Fruit fly (Drosophila melanogaster): ENCODE data around the gene escl.
A peak's percentile ranks its signal among the peaks of the same experiment; 100 is the strongest.

The escl gene

DNA sequence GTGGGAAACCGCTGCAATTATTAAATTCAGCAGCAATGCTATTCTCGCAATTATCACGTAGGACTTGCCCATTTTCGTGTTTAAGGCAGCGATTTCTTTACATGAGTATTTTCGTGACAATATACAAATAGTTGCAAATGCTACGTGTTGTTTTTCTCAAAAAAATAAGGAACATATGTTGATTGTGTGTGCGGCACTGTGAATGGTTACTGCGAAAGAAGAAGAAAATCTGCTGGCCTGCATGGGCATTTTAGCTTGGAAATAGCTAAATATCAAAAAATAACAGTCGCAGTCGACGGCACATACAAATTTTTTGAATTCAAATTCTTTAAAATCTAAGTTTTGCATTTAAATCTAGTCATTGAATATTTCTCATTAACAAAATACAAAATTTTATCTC is 49.8 kb downstream of the escl start, which contains the start of gene CG6766 (continued):
- no peak for TF ChIP-seq gsb (GFP tag; IDR thresholded peaks at IDR 0.05)
- peak; percentile 27 for TF ChIP-seq gfzf (GFP tag; optimal IDR thresholded peaks at IDR 0.05)
- no peak for TF ChIP-seq CG10274 (GFP tag; optimal IDR thresholded peaks at IDR 0.05)
- peak; percentile 91 for TF ChIP-seq Sry-β (GFP tag; optimal IDR thresholded peaks at IDR 0.05)
- TF ChIP-seq Ada2b (GFP tag; IDR thresholded peaks at IDR 0.05), result no peak
- TF ChIP-seq pzg (GFP tag; optimal IDR thresholded peaks at IDR 0.05), result peak; percentile 68
- TF ChIP-seq fru (optimal IDR thresholded peaks at IDR 0.05), result no peak
- no peak for TF ChIP-seq CG6175 (GFP tag; IDR thresholded peaks at IDR 0.05)
- no peak for TF ChIP-seq tgo (GFP tag; IDR thresholded peaks at IDR 0.05)
- no peak for TF ChIP-seq unpg (GFP tag; optimal IDR thresholded peaks at IDR 0.05)
- no peak for TF ChIP-seq rib (GFP tag; IDR thresholded peaks at IDR 0.05)
- no peak for TF ChIP-seq schlank (tag; optimal IDR thresholded peaks at IDR 0.05)
- no peak for TF ChIP-seq stc (GFP tag; IDR thresholded peaks at IDR 0.05)
- peak; percentile 60 for TF ChIP-seq MESR4 (GFP tag; optimal IDR thresholded peaks at IDR 0.05)
- no peak for TF ChIP-seq CG14014 (GFP tag; IDR thresholded peaks at IDR 0.05)
- peak; percentile 52 for TF ChIP-seq nmo (GFP tag; optimal IDR thresholded peaks at IDR 0.05)
- TF ChIP-seq CG13287 (GFP tag; IDR thresholded peaks at IDR 0.05; ENCODE audit: partially characterized antibody), result peak; percentile 48; the same call in 1 of the 2 replicates
- TF ChIP-seq lov (optimal IDR thresholded peaks at IDR 0.05), result no peak
- TF ChIP-seq lov (GFP tag; IDR thresholded peaks at IDR 0.05), result no peak
- no peak for TF ChIP-seq CG10543 (GFP tag; optimal IDR thresholded peaks at IDR 0.05)
- TF ChIP-seq Dref (GFP tag; IDR thresholded peaks at IDR 0.05), result peak; percentile 58
- TF ChIP-seq mld (GFP tag; IDR thresholded peaks at IDR 0.05; ENCODE audit: partially characterized antibody), result no peak
- no peak for TF ChIP-seq CG13894 (tag; optimal IDR thresholded peaks at IDR 0.05)
- TF ChIP-seq twi (tag; optimal IDR thresholded peaks at IDR 0.05), result peak; percentile 77
- TF ChIP-seq Lpt (GFP tag; optimal IDR thresholded peaks at IDR 0.05), result no peak
- TF ChIP-seq CG12744 (GFP tag; optimal IDR thresholded peaks at IDR 0.05), result no peak
- no peak for TF ChIP-seq sr (GFP tag; IDR thresholded peaks at IDR 0.05)
- TF ChIP-seq peb (GFP tag; IDR thresholded peaks at IDR 0.05), result no peak
- no peak for TF ChIP-seq bsh (GFP tag; optimal IDR thresholded peaks at IDR 0.05)
- TF ChIP-seq CG12391 (tag; optimal IDR thresholded peaks at IDR 0.05), result no peak
- no peak for TF ChIP-seq CG43689 (GFP tag; IDR thresholded peaks at IDR 0.05)
- TF ChIP-seq Med (GFP tag), result peak; percentile 48
- no peak for TF ChIP-seq vnd (GFP tag; IDR thresholded peaks at IDR 0.05; ENCODE audit: partially characterized antibody)
- no peak for TF ChIP-seq sna (GFP tag; IDR thresholded peaks at IDR 0.05; ENCODE audit: partially characterized antibody)
- TF ChIP-seq psq (GFP tag; optimal IDR thresholded peaks at IDR 0.05), result no peak
- TF ChIP-seq disco-r (GFP tag; optimal IDR thresholded peaks at IDR 0.05), result no peak
- TF ChIP-seq CG1024 (GFP tag; IDR thresholded peaks at IDR 0.05), result no peak
- TF ChIP-seq BtbVII (GFP tag; optimal IDR thresholded peaks at IDR 0.05), result no peak
- TF ChIP-seq gcm (GFP tag; optimal IDR thresholded peaks at IDR 0.05), result no peak
- TF ChIP-seq HmgD (GFP tag; optimal IDR thresholded peaks at IDR 0.05), result peak; percentile 28
- TF ChIP-seq dan (GFP tag; IDR thresholded peaks at IDR 0.05), result no peak
- no peak for TF ChIP-seq zen2 (GFP tag; IDR thresholded peaks at IDR 0.05; ENCODE audit: partially characterized antibody)
- TF ChIP-seq YL-1 (GFP tag; optimal IDR thresholded peaks at IDR 0.05), result peak; percentile 57
- no peak for TF ChIP-seq Stat92E (GFP tag; optimal IDR thresholded peaks at IDR 0.05)
- no peak for TF ChIP-seq jigr1 (GFP tag; IDR thresholded peaks at IDR 0.05)
- TF ChIP-seq Atf3 (GFP tag; optimal IDR thresholded peaks at IDR 0.05), result no peak
- peak; percentile 52 for TF ChIP-seq BEAF-32 (GFP tag; optimal IDR thresholded peaks at IDR 0.05)
- TF ChIP-seq D19B (GFP tag; optimal IDR thresholded peaks at IDR 0.05), result no peak
- TF ChIP-seq fd3F (GFP tag; optimal IDR thresholded peaks at IDR 0.05), result no peak
- no peak for TF ChIP-seq CG9932 (GFP tag; IDR thresholded peaks at IDR 0.05)
- TF ChIP-seq bbx (GFP tag; IDR thresholded peaks at IDR 0.05; ENCODE audit: partially characterized antibody), result peak; percentile 35; the same call in 1 of the 2 replicates
- no peak for TF ChIP-seq Chrac-16 (GFP tag; optimal IDR thresholded peaks at IDR 0.05)

Measured in whole organism, embryonic.